Worm (Caenorhabditis elegans) whole organism, dauer: ENCODE data around the gene cpb-1.

Source experiments
- unc-62 ChIP-seq: sonication (generic microtip); optimal IDR thresholded peaks from 2 replicates; lab custom pipeline; 2017; ENCODE audit warnings: missing biosample characterization, missing genetic modification reagents, missing genetic modification characterization

Gene cpb-1

DNA sequence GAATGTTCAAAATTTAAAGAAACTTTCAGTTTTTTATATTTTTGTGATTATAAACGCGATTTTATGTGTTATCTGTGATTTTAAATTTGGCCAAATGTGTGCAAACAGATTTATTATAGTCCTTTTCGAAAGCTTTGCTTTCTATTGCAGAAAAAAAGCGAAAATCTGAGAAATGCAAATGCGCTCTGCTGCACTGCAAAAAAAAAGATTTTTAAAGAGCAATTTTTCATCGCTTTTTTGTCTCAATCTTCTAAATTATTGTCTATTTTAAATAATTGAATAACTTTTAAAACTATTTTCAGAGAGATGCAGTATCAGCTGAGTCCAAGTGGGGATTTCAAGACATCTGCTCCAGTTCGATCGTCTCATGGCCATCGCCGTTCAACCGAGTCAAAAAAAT, at the start of gene cpb-1:
cpb-1 (plus strand) TSS at position 301 of the 400 bp plus-strand sequence.
- no peak for TF ChIP-seq unc-62 (GFP tag; lab: Kevin White, UChicago)

DNA sequence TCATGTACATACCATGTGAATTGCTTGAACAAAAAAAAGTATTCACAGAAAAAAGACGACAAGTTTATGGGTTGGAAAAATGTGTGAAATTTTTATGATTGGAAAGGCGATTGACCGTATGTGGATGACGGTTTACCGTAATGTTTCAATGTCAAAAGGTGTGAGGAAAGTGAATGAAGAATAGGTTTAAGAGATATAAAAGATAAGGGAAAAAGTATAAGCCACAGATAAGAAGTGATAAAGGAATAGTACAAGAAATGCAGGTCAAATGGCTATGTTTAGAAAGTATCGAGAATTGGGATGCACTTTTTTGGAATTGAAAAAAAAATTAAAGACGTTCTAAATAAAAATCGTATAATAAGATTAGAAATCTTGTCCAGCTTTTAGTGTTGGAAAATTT, 44.3 kb upstream of the cpb-1 start:
- TF ChIP-seq unc-62 (GFP tag; lab: Kevin White, UChicago), result no peak

DNA sequence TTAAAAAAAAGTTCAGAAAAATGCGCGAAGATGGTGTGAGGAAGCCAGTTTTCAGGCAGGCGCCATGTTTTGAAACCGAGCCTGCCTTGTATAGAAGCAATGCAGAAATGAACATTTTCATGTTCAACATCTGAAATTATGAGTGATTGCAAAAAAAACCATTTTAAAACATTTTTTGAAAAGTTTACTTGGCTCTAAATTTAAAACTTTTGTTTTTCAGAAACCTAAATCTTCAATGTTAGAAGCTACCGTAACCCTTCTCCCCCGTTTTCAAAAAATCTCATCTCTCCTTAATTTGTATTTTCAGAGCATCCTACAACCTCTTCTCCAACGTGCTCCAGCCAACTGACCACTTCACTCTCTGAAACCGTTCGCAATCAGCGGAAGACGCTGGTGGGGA, 40.6 kb upstream of the cpb-1 start, which contains the start of gene fozi-1:
fozi-1 (plus strand) TSS at position 301 of the 400 bp plus-strand sequence.
- TF ChIP-seq unc-62 (GFP tag; lab: Kevin White, UChicago), result no peak

DNA sequence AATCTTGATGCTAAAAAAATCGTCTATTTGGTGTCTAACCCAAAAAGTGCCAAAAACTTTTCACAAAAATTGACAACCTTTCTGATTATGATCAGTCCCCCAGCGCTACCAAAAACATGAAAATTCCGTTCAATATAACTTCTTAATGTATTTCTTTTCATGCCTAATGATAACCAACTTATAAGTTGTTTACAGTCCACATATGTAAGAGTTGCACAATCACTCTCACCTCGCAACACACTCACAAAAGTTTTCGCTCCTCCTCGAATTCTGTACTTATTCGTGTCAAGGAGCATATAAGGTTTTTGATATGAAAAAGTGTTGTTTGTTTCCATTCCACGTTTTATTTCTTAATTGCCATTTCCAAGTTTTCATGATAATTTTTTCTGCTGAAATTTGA, 33.6 kb upstream of the cpb-1 start:
- no peak for TF ChIP-seq unc-62 (GFP tag; lab: Kevin White, UChicago)

DNA sequence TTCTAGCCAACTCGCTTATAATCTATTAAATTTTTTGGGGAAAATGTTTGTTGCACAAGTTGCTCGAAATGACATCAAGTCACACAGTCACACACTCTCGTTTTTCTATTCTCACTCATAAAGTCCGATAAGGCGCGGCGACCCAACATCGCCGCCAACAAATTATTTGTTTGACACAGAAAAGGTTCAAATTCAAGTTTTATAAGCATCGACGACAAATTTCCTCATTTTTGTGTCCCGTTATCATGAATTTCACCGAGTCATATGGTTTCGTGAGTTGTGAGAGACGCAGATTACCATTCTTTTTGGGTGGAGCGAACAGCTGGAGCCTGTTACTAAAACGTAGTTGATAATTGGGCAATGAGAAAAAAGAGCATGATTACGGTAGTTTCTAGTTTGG, 32.3 kb upstream of the cpb-1 start:
- no peak for TF ChIP-seq unc-62 (GFP tag; lab: Kevin White, UChicago)

DNA sequence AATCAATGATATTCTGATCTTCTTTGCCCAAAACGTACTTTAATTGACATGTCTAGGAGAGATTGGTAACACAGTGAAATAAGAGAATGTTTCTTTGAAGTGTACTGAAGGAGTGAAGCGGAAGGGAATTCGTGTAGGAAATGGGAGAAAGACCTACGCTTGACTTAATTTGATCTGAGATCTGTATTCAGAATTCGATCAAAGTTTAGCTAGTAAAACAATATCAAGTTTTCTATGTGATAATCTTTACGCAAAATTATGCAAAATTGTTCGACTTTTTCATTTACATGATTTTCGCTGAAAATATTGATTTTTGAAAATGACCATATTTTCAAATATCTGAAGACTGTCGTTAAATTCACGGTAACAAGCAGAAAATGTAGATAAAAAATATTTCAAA, 24.8 kb upstream of the cpb-1 start, which contains the start of gene K01B6.4:
K01B6.4 (minus strand) TSS at position 101 of the 400 bp plus-strand sequence.
- TF ChIP-seq unc-62 (GFP tag; lab: Kevin White, UChicago), result no peak

DNA sequence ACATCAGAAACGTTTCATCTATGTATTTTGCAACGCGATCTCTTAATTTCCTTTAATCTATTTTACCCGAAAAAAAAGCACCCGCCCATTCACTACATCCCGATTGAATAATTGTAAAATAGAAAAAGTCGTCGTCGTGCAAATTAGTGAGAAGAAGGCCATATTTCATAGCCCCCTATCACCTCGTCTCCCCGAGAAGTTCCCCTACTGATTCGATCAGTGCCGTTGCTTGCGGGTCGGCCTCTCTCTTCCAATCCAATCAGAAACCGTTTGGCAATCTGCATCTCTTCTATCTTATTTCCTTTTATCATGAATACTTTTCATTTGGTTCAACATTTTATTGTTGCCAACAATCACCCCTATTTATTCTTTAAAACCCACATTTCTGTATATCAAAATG, 23.0 kb upstream of the cpb-1 start:
- no peak for TF ChIP-seq unc-62 (GFP tag; lab: Kevin White, UChicago)

DNA sequence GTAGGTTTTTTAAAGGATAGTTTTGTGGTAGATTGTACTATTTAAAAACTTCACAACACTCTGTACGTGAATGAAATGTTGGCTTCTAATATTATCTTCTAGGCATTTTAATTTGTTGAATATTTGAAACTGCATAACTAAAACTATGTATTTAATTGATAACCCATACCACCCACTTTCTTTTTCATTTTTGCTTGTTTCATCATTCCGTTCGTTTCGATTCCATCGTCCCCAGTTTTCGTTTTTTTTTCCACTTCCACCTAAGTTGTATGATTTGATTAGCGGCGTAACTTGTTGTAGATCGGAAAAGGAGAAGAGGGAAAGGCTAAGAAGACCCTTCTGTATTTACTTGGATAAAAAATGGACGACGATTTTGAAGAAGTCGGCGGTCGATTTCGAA, 22.2 kb upstream of the cpb-1 start, which contains the start of gene K01B6.3:
K01B6.3 (plus strand) TSS at position 301 of the 400 bp plus-strand sequence.
- no peak for TF ChIP-seq unc-62 (GFP tag; lab: Kevin White, UChicago)

DNA sequence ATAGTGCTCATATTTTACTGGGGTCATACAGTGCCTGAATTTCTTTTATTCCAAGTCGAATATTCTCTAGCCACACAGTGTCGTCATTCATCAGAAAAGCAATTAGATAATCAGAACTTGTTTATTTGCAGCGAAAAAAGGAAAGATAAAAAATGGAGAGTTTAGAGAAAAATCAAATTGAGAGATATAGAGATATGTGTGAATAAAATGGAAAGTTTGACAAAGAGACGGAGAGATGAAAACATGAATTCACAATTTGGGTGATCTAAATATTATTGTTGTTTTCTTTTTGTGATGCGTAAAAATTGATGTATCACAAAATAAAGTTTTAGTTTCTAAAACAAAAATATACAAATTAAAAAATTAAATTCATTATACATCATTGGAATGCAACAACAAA, 21.4 kb upstream of the cpb-1 start:
- TF ChIP-seq unc-62 (GFP tag; lab: Kevin White, UChicago), result no peak

DNA sequence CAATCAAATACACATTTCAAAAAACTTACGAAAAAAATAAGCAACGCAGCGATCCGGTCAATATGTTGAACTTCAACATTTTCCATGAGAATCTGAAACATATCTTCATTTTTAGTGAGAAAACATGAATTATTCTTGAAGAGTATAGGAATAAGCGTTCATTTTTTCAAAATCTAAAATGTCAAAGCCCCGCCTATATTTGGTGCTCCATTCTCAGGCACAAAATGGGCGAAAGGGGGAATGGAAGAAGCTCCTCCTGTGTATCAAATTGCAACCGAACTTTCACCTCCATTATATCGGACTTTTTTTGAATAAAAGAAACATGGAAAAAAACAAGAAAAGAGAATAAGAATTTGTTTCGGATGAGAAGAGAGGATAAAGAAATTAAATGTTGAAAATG, 15.5 kb upstream of the cpb-1 start, which contains the start of gene srx-45:
srx-45 (minus strand) TSS at position 101 of the 400 bp plus-strand sequence.
- TF ChIP-seq unc-62 (GFP tag; lab: Kevin White, UChicago), result no peak

DNA sequence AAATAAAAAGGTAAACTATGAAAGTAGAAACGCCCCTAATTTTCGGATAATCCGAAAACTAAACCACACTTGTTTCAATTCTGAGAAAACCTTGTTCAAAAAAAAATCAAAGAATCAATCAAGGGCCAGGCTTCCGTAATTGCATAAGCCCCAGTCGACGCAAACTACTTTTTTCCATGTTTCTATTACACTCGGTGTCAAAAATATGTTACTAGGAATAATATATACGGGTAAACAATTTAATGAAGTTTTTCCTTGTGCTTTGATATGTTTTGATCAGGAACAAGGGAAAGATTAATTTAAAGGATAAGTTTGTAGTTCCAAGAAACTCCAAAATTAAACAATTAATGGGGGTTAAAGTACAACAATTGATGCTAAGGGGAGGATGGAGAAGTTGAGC, 12.3 kb upstream of the cpb-1 start:
- no peak for TF ChIP-seq unc-62 (GFP tag; lab: Kevin White, UChicago)

DNA sequence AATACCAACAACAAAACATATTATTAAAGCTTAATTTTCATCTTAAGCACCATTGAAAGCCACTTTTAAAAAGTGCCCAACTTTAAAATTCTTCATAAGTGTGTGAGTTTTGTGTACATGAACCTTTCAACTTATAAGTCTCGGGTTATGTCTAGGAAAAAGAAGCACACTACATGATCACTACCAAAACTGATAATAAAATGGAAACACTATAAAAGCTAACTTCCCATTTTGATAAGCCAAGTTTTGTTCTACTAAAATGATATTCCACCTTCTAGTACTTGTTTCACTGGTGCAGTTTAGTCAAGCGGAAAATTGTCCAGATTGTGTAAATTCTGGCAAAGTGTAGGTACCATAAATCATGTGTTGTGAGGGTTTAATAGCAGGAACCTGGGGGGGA, 7.6 kb upstream of the cpb-1 start, which contains the start of gene C40H1.8:
C40H1.8 (plus strand) TSS at position 242 of the 400 bp plus-strand sequence.
- TF ChIP-seq unc-62 (GFP tag; lab: Kevin White, UChicago), result no peak

DNA sequence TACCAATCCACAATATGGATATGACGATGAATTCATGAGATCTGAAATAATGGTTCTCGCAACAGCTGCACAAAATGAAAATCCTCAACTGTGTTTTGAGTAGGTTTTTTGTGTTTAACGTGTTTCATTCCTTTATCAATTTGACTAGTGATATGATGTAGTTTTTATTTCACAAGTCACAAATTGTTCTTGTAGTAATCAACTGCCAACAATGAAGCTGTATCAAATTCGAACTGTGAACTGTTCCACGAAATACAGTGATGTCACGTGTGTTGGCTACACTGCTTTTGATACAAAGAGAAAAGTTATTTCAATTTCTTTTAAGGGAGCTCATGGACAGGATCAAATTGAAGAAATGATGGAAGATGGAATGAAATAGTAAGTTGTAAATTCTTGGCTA, 6.9 kb upstream of the cpb-1 start:
- no peak for TF ChIP-seq unc-62 (GFP tag; lab: Kevin White, UChicago)

DNA sequence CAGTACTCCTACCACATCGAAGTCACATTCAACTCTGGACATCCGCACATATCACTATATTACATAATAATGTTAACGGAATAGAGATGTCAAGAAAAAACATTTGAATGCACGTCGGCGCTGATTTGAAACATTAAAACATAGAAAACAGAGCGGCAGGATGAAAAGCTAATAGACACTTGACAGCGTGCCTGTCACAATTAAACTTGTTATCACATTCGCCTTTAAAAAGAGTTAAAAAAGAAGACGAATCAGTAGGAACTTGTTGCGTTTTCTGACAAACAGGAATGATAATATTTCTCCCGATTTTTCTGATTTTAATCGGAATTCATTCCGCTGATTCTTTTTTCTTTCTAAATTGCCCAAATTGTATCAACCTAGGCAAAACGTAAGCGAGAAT, 4.5 kb upstream of the cpb-1 start:
- TF ChIP-seq unc-62 (GFP tag; lab: Kevin White, UChicago), result no peak

DNA sequence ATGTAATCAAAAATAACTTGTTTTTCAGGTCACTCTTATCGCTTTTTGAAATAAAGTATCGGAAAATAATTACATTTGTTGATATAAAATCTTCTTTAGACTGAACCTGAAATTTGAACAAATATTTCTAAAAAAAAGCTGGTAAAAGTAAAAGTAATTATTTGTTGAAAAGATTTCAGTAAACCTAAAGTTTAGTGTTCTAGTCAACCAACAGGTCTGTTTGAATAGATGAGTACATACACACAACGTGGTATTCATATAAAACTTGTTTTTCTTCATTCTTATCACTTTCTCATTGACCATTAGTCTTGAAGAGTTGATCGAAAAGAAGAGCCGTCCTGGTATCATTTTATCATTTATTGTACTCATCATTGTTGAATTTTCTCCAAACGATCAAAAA, 2.5 kb upstream of the cpb-1 start, which contains the start of gene C40H1.9:
C40H1.9 (plus strand) TSS at position 301 of the 400 bp plus-strand sequence.
- no peak for TF ChIP-seq unc-62 (GFP tag; lab: Kevin White, UChicago)

DNA sequence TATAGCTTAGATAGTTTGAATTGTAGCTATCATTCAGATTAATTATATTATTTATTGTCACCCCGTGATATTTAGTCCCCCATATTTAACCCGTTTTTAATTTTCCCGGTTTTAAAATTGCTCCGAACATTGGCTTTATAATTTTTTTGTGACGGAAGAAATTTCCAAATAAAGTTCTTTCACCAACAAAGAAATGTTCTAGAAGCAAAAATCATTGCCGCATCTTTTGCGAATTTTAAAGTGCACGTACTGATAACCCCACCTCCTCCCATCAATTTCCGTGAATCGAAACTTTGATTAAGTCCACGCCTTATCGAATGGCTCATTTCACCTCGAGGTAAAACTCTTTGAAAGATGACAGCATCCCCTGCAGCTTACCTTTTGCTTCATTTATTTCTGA, 2.6 kb downstream of the cpb-1 start, which contains the start of gene C40H1.7:
C40H1.7 (plus strand) TSS at position 301 of the 400 bp plus-strand sequence.
- TF ChIP-seq unc-62 (GFP tag; lab: Kevin White, UChicago), result no peak

DNA sequence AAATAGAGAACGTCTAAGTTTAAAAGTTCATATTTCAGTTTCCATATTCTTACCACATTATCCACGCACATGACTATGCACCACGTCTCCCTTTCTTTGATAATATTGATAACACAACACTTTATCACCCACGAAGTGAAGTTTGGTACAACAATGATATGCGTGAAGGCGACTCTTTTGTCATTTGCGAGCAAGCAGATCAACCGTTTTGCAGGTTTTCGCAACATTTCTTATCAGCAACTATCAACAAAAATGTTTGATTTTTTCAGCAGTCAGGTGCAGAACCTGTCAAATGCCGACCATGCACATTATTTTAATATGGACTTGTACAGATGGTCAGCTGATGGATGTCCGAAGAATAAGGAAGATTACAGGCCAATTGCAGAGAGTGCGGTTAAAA, 4.4 kb downstream of the cpb-1 start:
- no peak for TF ChIP-seq unc-62 (GFP tag; lab: Kevin White, UChicago)
